Worm (Caenorhabditis elegans) whole organism, L3 larva: ENCODE measurements around the gene try-3.

Source experiments
- ama-1 ChIP-seq: fragments of 150-350 bp; optimal IDR thresholded peaks from 2 replicates; lab custom pipeline; 2018
- ceh-9 ChIP-seq: sonication (generic microtip); optimal IDR thresholded peaks from 2 replicates; lab custom pipeline; 2018; ENCODE audit warnings: missing biosample characterization, missing genetic modification characterization
- daf-12 ChIP-seq: fragments of 150-350 bp; optimal IDR thresholded peaks from 2 replicates; lab custom pipeline; 2014; ENCODE audit warnings: missing biosample characterization, missing genetic modification reagents, missing genetic modification characterization
- elt-1 ChIP-seq: fragments of 150-350 bp; optimal IDR thresholded peaks from 2 replicates; lab custom pipeline; 2014; ENCODE audit warnings: missing biosample characterization, missing genetic modification characterization
- fkh-10 ChIP-seq: sonication (generic microtip); optimal IDR thresholded peaks from 2 replicates; lab custom pipeline; 2017; ENCODE audit warnings: missing biosample characterization, missing genetic modification reagents, missing genetic modification characterization
- nhr-11 ChIP-seq: fragments of 150-350 bp; optimal IDR thresholded peaks from 2 replicates; lab custom pipeline; 2014; ENCODE audit warnings: missing biosample characterization, missing genetic modification characterization
- nhr-25 ChIP-seq: sonication (generic microtip); optimal IDR thresholded peaks from 2 replicates; lab custom pipeline; 2017; ENCODE audit warnings: missing biosample characterization, missing genetic modification characterization
- nhr-76 ChIP-seq: fragments of 150-350 bp; sonication (generic microtip); optimal IDR thresholded peaks from 5 replicates; lab custom pipeline; 2014; ENCODE audit warnings: missing biosample characterization, missing genetic modification characterization
- nhr-77 ChIP-seq: fragments of 150-350 bp; optimal IDR thresholded peaks from 2 replicates; lab custom pipeline; 2014; ENCODE audit warnings: missing biosample characterization, missing genetic modification characterization
- pha-4 ChIP-seq: fragments of 150-350 bp; optimal IDR thresholded peaks from 2 replicates; lab custom pipeline; 2014; ENCODE audit warnings: missing biosample characterization, missing genetic modification reagents, missing genetic modification characterization
- sea-2 ChIP-seq: fragments of 150-350 bp; sonication (generic microtip); optimal IDR thresholded peaks from 4 replicates; lab custom pipeline; 2014; ENCODE audit warnings: missing biosample characterization, missing genetic modification reagents, missing genetic modification characterization
- unc-62 ChIP-seq: fragments of 150-350 bp; sonication (generic microtip); optimal IDR thresholded peaks from 4 replicates; lab custom pipeline; 2014; ENCODE audit warnings: missing biosample characterization, missing genetic modification reagents, missing genetic modification characterization

DNA sequence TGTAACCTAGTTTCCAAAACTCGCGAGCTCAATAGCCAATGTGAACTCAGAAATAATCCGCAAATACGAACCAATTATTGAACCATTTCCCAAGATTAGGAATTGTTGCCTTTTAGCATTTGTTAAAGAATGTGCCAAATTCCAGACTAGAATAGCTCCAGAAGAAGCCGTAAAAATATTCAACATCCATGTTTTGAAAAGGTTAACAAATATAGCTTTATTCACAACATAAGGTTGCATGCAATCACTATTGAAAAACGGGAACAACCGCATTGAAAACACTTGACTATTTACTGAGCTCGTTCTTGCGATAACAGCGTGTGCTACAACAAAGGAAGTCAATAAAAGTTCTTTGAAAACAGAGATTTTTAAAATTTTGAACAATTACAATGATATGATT, 30.4 kb upstream of the try-3 start:
- TF ChIP-seq elt-1 (no peak), nhr-11 (tag; lab: Kevin White, UChicago) (no peak), ceh-9 (tag; lab: Kevin White, UChicago) (no peak), nhr-25 (no peak), unc-62 (GFP tag; lab: Kevin White, UChicago) (no peak), nhr-77 (no peak), sea-2 (no peak), ama-1 (lab: Kevin White, UChicago) (no peak), nhr-76 (tag; lab: Kevin White, UChicago) (no peak), pha-4 (tag; lab: Kevin White, UChicago) (no peak), fkh-10 (GFP tag; lab: Kevin White, UChicago) (no peak), daf-12 (tag; lab: Kevin White, UChicago) (no peak)
